Fruit fly (Drosophila melanogaster) whole organism, prepupa: ENCODE results near the gene emc.

ENCODE experiments used
- CG10631 ChIP-seq: fragments of 200-800 bp; sonication (Bioruptor generic); optimal IDR thresholded peaks from 2 replicates; lab custom pipeline; 2016; ENCODE audit warnings: missing biosample characterization, missing genetic modification characterization
- CG10669 ChIP-seq: fragments of 200-800 bp; sonication (Bioruptor generic); optimal IDR thresholded peaks from 3 replicates; lab custom pipeline; 2018; ENCODE audit warnings: missing biosample characterization, mild to moderate bottlenecking, missing genetic modification characterization, moderate library complexity
- CG15336 ChIP-seq: fragments of 200-800 bp; sonication (Bioruptor generic); IDR thresholded peaks from 2 replicates; pipeline ENCODE4 v1.3.6; 2022; ENCODE audit warnings: missing biosample characterization, missing genetic modification characterization
- CG1621 ChIP-seq: fragments of 200-800 bp; sonication (Bioruptor generic); optimal IDR thresholded peaks from 3 replicates; lab custom pipeline; 2018; ENCODE audit warnings: missing biosample characterization, mild to moderate bottlenecking, missing genetic modification characterization
- CG3032 ChIP-seq: fragments of 200-800 bp; optimal IDR thresholded peaks from 2 replicates; lab custom pipeline; 2019; ENCODE audit warnings: missing biosample characterization, mild to moderate bottlenecking, missing genetic modification characterization, moderate library complexity
- CG31627 ChIP-seq: fragments of 200-800 bp; sonication (Bioruptor generic); optimal IDR thresholded peaks from 3 replicates; lab custom pipeline; 2016; ENCODE audit warnings: missing biosample characterization, missing genetic modification characterization
- CG32006 ChIP-seq: fragments of 200-800 bp; sonication (Bioruptor generic); optimal IDR thresholded peaks from 3 replicates; lab custom pipeline; 2017; ENCODE audit warnings: missing biosample characterization, mild to moderate bottlenecking, missing genetic modification characterization
- CG3919 ChIP-seq: fragments of 200-800 bp; sonication (Bioruptor generic); optimal IDR thresholded peaks from 3 replicates; lab custom pipeline; 2016; ENCODE audit warnings: missing biosample characterization, missing genetic modification characterization
- CG4318 ChIP-seq: fragments of 200-800 bp; sonication (Bioruptor generic); optimal IDR thresholded peaks from 3 replicates; lab custom pipeline; 2017; ENCODE audit warnings: missing biosample characterization, mild to moderate bottlenecking, missing genetic modification characterization
- CG6163 ChIP-seq: fragments of 200-800 bp; sonication (Bioruptor generic); IDR thresholded peaks from 3 replicates; pipeline ENCODE4 v1.3.6; 2022; ENCODE audit warnings: missing biosample characterization, missing genetic modification characterization
- CG6276 ChIP-seq: fragments of 200-800 bp; sonication (Bioruptor generic); optimal IDR thresholded peaks from 2 replicates; lab custom pipeline; 2017; ENCODE audit warnings: missing biosample characterization, mild to moderate bottlenecking, missing genetic modification characterization
- CG6792 ChIP-seq: fragments of 200-800 bp; sonication (Bioruptor generic); optimal IDR thresholded peaks from 3 replicates; lab custom pipeline; 2016; ENCODE audit warnings: missing biosample characterization, missing genetic modification characterization
- CG6808 ChIP-seq: fragments of 200-800 bp; sonication (Bioruptor generic); optimal IDR thresholded peaks from 3 replicates; lab custom pipeline; 2017; ENCODE audit warnings: missing biosample characterization, missing genetic modification characterization, mild to moderate bottlenecking, moderate library complexity, missing genetic modification reagents
- CG8119 ChIP-seq: fragments of 200-800 bp; sonication (Bioruptor generic); IDR thresholded peaks from 3 replicates; pipeline ENCODE4 v1.3.6; 2022; ENCODE audit warnings: missing biosample characterization, missing genetic modification characterization
- CG8319 ChIP-seq: fragments of 200-800 bp; sonication (Bioruptor generic); optimal IDR thresholded peaks from 3 replicates; lab custom pipeline; 2016; ENCODE audit warnings: missing biosample characterization, missing genetic modification characterization
- Eip75B ChIP-seq: fragments of 200-800 bp; sonication (Bioruptor generic); optimal IDR thresholded peaks from 3 replicates; lab custom pipeline; 2016; ENCODE audit warnings: missing biosample characterization, missing genetic modification characterization
- Eip78C ChIP-seq: fragments of 200-800 bp; sonication (Bioruptor generic); peaks from one replicate; lab custom pipeline; 2016; ENCODE audit warnings: missing biosample characterization, missing genetic modification characterization
- Eip93F ChIP-seq: fragments of 200-800 bp; sonication (Bioruptor generic); optimal IDR thresholded peaks from 2 replicates; lab custom pipeline; 2016; ENCODE audit warnings: missing biosample characterization, mild to moderate bottlenecking, missing genetic modification characterization
- Ets21C ChIP-seq: fragments of 200-800 bp; sonication (Bioruptor generic); optimal IDR thresholded peaks from 3 replicates; lab custom pipeline; 2016; ENCODE audit warnings: missing biosample characterization, missing genetic modification characterization
- Ets96B ChIP-seq: fragments of 200-800 bp; optimal IDR thresholded peaks from 2 replicates; lab custom pipeline; 2019; ENCODE audit warnings: missing biosample characterization, mild to moderate bottlenecking, missing genetic modification characterization, moderate library complexity
- Gug ChIP-seq: fragments of 200-800 bp; sonication (Bioruptor generic); IDR thresholded peaks from 2 replicates; pipeline ENCODE4 v1.3.6; 2022; ENCODE audit warnings: missing biosample characterization, missing genetic modification characterization
- Hr4 ChIP-seq: fragments of 200-800 bp; sonication (Bioruptor generic); optimal IDR thresholded peaks from 3 replicates; lab custom pipeline; 2016; ENCODE audit warnings: missing biosample characterization, missing genetic modification characterization
- Met ChIP-seq: fragments of 200-800 bp; sonication (Bioruptor generic); optimal IDR thresholded peaks from 3 replicates; lab custom pipeline; 2016; ENCODE audit warnings: missing biosample characterization, missing genetic modification characterization
- OdsH ChIP-seq: fragments of 200-800 bp; sonication (Bioruptor generic); optimal IDR thresholded peaks from 3 replicates; lab custom pipeline; 2016; ENCODE audit warnings: missing biosample characterization, missing genetic modification characterization
- Smox ChIP-seq: fragments of 200-800 bp; sonication (Bioruptor generic); optimal IDR thresholded peaks from 3 replicates; lab custom pipeline; 2016; ENCODE audit warnings: missing biosample characterization, missing genetic modification characterization
- Sox102F ChIP-seq: fragments of 200-800 bp; sonication (Bioruptor generic); optimal IDR thresholded peaks from 2 replicates; lab custom pipeline; 2016; ENCODE audit warnings: missing biosample characterization, mild to moderate bottlenecking, missing genetic modification characterization
- Sox15 ChIP-seq: fragments of 200-800 bp; sonication (Bioruptor generic); optimal IDR thresholded peaks from 3 replicates; lab custom pipeline; 2016; ENCODE audit warnings: missing biosample characterization, missing genetic modification characterization
- achi ChIP-seq: fragments of 200-800 bp; sonication (Bioruptor generic); optimal IDR thresholded peaks from 3 replicates; lab custom pipeline; 2016; ENCODE audit warnings: missing biosample characterization, missing genetic modification characterization
- acj6 ChIP-seq: fragments of 200-800 bp; sonication (Bioruptor generic); optimal IDR thresholded peaks from 3 replicates; lab custom pipeline; 2016; ENCODE audit warnings: missing biosample characterization, missing genetic modification characterization
- dsx ChIP-seq: fragments of 200-800 bp; optimal IDR thresholded peaks from 3 replicates; lab custom pipeline; 2019; ENCODE audit warnings: missing biosample characterization, mild to moderate bottlenecking, missing genetic modification characterization, moderate library complexity; ENCODE audit not compliant: poor library complexity, severe bottlenecking
- eg ChIP-seq: fragments of 200-800 bp; sonication (Bioruptor generic); IDR thresholded peaks from 3 replicates; pipeline ENCODE4 v1.3.6; 2022; ENCODE audit warnings: missing biosample characterization, missing genetic modification characterization
- esn ChIP-seq: fragments of 200-800 bp; sonication (Bioruptor generic); optimal IDR thresholded peaks from 2 replicates; lab custom pipeline; 2016; ENCODE audit warnings: missing biosample characterization, mild to moderate bottlenecking, missing genetic modification characterization, moderate library complexity
- fd85E ChIP-seq: fragments of 200-800 bp; sonication (Bioruptor generic); optimal IDR thresholded peaks from 3 replicates; lab custom pipeline; 2016; ENCODE audit warnings: missing biosample characterization, missing genetic modification characterization
- fkh ChIP-seq: fragments of 200-800 bp; sonication (Bioruptor generic); optimal IDR thresholded peaks from 3 replicates; lab custom pipeline; 2017; ENCODE audit warnings: missing biosample characterization, mild to moderate bottlenecking, missing genetic modification characterization, moderate library complexity
- net ChIP-seq: fragments of 200-800 bp; sonication (Bioruptor generic); optimal IDR thresholded peaks from 3 replicates; lab custom pipeline; 2016; ENCODE audit warnings: missing biosample characterization, missing genetic modification characterization
- pdm3 ChIP-seq: fragments of 200-800 bp; sonication (Bioruptor generic); optimal IDR thresholded peaks from 3 replicates; lab custom pipeline; 2016; ENCODE audit warnings: missing biosample characterization, missing genetic modification characterization
- spab ChIP-seq: fragments of 200-800 bp; sonication (Bioruptor generic); optimal IDR thresholded peaks from 2 replicates; lab custom pipeline; 2017; ENCODE audit warnings: missing biosample characterization, mild to moderate bottlenecking, missing genetic modification characterization, missing genetic modification reagents
- ss ChIP-seq, 2 experiments: fragments of 200-800 bp; sonication (Bioruptor generic); optimal IDR thresholded peaks; 2 replicates in 1 of 2; 3 replicates in 1 of 2; lab custom pipeline; 2017 to 2018; ENCODE audit warnings: mild to moderate bottlenecking in 2 of 2, missing biosample characterization in 2 of 2, missing genetic modification characterization in 2 of 2, moderate library complexity in 1 of 2
- svp ChIP-seq: fragments of 200-800 bp; sonication (Bioruptor generic); peaks from one replicate; lab custom pipeline; 2016; ENCODE audit warnings: missing biosample characterization, missing genetic modification characterization
- topi ChIP-seq: fragments of 200-800 bp; sonication (Bioruptor generic); optimal IDR thresholded peaks from 3 replicates; lab custom pipeline; 2016; ENCODE audit warnings: missing biosample characterization, missing genetic modification characterization
- vri ChIP-seq: fragments of 200-800 bp; sonication (Bioruptor generic); optimal IDR thresholded peaks from 3 replicates; lab custom pipeline; 2016; ENCODE audit warnings: missing biosample characterization, mild to moderate bottlenecking, missing genetic modification characterization

emc gene

DNA sequence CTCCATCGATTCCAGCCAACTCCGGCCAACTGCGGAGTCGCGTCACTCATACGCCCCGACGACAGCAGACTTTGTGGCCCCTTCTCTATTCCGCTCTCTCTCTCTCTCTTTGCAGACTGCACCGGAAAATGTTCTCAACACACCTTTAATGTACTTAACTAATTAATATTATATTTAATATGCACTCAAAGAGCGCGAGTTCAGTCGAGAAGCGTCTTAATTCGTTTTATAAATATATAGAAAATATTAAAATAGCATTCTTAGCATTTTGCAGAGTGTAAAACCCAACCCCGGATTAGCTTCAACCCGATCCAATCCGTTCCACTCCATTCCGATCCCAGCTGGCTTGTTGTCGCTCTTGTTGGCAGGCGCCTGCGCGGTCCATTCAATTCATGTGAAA is 45.3 kb downstream of the emc start:
- peak; percentile 70 for TF ChIP-seq CG32006 (GFP tag; lab: Kevin White, UChicago)
- TF ChIP-seq vri (GFP tag; lab: Kevin White, UChicago): no peak
- no peak for TF ChIP-seq CG3032 (tag; lab: Kevin White, UChicago)
- no peak for TF ChIP-seq net (GFP tag; lab: Kevin White, UChicago)
- TF ChIP-seq fkh (GFP tag; lab: Kevin White, UChicago): no peak
- peak; percentile 51; the same call in 1 of the 3 replicates for TF ChIP-seq CG6163 (GFP tag; lab: Robert Waterston, UW)
- peak; percentile 55 for TF ChIP-seq Eip78C (GFP tag; lab: Kevin White, UChicago)
- TF ChIP-seq Ets21C: no peak
- TF ChIP-seq Hr4 (GFP tag; lab: Kevin White, UChicago): peak; percentile 41
- TF ChIP-seq CG4318 (GFP tag; lab: Kevin White, UChicago): peak; percentile 10
- no peak for TF ChIP-seq Gug (GFP tag; lab: Robert Waterston, UW)
- no peak for TF ChIP-seq CG8319 (GFP tag; lab: Kevin White, UChicago)
- peak; percentile 52 for TF ChIP-seq CG6276 (GFP tag; lab: Kevin White, UChicago)
- TF ChIP-seq fd85E (GFP tag; lab: Kevin White, UChicago): no peak
- no peak for TF ChIP-seq ss (GFP tag; optimal IDR thresholded peaks at IDR 0.05; lab: Kevin White, UChicago)
- TF ChIP-seq Sox102F (GFP tag; lab: Kevin White, UChicago): no peak
- TF ChIP-seq Eip75B: no peak
- peak; percentile 81 for TF ChIP-seq eg
- TF ChIP-seq Met (GFP tag; lab: Kevin White, UChicago): no peak
- TF ChIP-seq CG8119: peak; percentile 73
- no peak for TF ChIP-seq esn
- TF ChIP-seq CG6792: no peak
- peak; percentile 75 for TF ChIP-seq CG15336 (GFP tag; lab: Robert Waterston, UW)
- peak; percentile 21 for TF ChIP-seq achi
- peak; percentile 17 for TF ChIP-seq pdm3 (GFP tag; lab: Kevin White, UChicago)

DNA sequence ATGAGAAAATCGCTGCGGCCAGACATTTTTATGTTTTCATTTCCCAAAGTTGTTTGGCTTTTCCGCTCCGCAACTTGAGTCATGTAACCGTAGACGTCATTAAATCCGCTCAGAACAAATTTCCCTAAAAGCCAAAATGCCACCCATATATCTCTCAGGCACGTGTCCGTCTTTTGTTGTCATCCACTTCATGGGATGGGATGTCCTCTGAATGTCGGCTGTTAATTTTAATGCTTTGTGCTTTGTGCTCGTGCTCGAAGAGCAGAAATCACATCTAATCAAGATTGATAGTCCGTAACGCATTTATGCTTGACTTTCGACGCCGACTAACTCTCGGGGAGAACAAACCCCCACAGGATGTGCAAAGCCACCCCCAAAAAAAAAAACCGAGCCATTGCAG is 45.8 kb downstream of the emc start:
- TF ChIP-seq fkh (GFP tag; lab: Kevin White, UChicago) (no peak), CG31627 (GFP tag; lab: Kevin White, UChicago) (no peak), OdsH (no peak), fd85E (GFP tag; lab: Kevin White, UChicago) (no peak), Gug (GFP tag; lab: Robert Waterston, UW) (no peak)

DNA sequence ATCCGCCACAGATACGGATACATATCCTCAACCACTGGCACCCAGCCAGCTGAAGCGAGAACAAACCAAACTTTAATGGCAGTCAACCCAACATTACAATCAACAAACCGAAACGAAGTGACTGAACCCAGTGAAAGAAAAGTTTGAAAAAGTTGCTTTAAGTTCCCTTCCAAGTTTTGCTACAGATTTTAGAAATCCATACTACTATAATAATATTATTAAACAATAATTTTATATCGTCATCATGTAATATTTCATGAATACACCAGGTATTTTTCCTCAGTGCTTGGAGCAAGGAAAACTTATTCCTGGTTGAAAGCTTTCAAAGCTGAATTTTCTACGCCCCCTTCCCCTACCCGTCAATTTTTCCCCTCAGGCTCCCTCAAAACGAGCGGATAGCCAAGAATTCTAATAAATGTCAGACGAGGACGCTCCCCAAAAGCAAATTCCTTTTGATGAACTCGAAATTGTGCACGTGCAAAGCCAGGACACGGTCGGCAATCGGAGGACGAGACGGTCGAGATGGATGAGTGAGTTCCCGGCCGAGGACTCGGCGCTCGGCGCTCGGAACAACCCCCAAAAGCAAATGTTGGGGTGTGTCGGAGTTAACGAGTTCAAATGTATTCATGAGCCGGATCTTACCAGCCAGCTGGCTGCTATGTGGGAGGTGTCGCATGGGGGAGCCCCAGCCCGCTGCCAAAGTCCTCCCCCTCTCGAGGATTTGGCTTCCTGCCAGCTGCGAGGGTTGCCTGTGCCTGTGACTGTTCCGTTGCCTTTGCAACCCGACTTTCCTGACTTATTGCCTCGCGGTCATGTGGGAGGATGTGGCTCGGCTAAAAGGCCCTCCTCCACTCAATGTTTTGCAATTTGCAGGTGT is 48.0 kb downstream of the emc start:
- TF ChIP-seq acj6 (GFP tag; lab: Kevin White, UChicago) (peak; percentile 24), CG15336 (GFP tag; lab: Robert Waterston, UW) (peak; percentile 28; the same call in 1 of the 2 replicates), CG6808 (GFP tag; lab: Kevin White, UChicago) (peak; percentile 25), fd85E (GFP tag; lab: Kevin White, UChicago) (no peak), CG32006 (GFP tag; lab: Kevin White, UChicago) (peak; percentile 24), CG6276 (GFP tag; lab: Kevin White, UChicago) (peak; percentile 9), CG3919 (GFP tag; lab: Kevin White, UChicago) (peak; percentile 56), Sox15 (GFP tag; lab: Kevin White, UChicago) (no peak), CG8319 (GFP tag; lab: Kevin White, UChicago) (peak; percentile 2), Eip93F (GFP tag; lab: Kevin White, UChicago) (no peak), CG3032 (tag; lab: Kevin White, UChicago) (peak; percentile 35), CG10631 (GFP tag; lab: Kevin White, UChicago) (peak; percentile 48), spab (GFP tag; lab: Kevin White, UChicago) (peak; percentile 32), Met (GFP tag; lab: Kevin White, UChicago) (no peak), Eip78C (GFP tag; lab: Kevin White, UChicago) (peak; percentile 64), CG1621 (tag; lab: Kevin White, UChicago) (no peak), Ets96B (peak; percentile 68), eg (peak; percentile 31; the same call in 1 of the 3 replicates), topi (GFP tag; lab: Kevin White, UChicago) (peak; percentile 13), CG10669 (GFP tag; lab: Kevin White, UChicago) (peak; percentile 43), CG6163 (GFP tag; lab: Robert Waterston, UW) (peak; percentile 58; the same call in 2 of the 3 replicates), svp (GFP tag; lab: Kevin White, UChicago) (peak; percentile 65), ss (GFP tag; optimal IDR thresholded peaks at IDR 0.05; lab: Kevin White, UChicago) (peak in 1 of 2 experiments; percentile 36), Smox (GFP tag; lab: Kevin White, UChicago) (no peak), dsx (GFP tag; lab: Kevin White, UChicago) (peak; percentile 51), CG31627 (GFP tag; lab: Kevin White, UChicago) (no peak), achi (peak; percentile 56), Eip75B (no peak)
